Worm (Caenorhabditis elegans): ENCODE measurements around the gene uev-2.
A peak's percentile ranks its signal among the peaks of the same experiment; 100 is the strongest.

uev-2 gene

ce11 chrIII:5573694-5574093, 9.2 kb upstream of the uev-2 start, which contains the start of gene molo-1:
Gene molo-1 (plus strand): TSS chrIII:5573994.
- TF ChIP-seq irx-1 (tag; optimal IDR thresholded peaks at IDR 0.05) (no peak), mef-2 (tag; optimal IDR thresholded peaks at IDR 0.05) (no peak)

ce11 chrIII:5581049-5581448, 1.9 kb upstream of the uev-2 start, which contains the start of gene F56D2.5:
Gene F56D2.5 (minus strand): TSS chrIII:5581419.
- TF ChIP-seq sox-4 (tag; optimal IDR thresholded peaks at IDR 0.05) (no peak), elt-3 (tag; optimal IDR thresholded peaks at IDR 0.05) (no peak), nhr-77 (tag; optimal IDR thresholded peaks at IDR 0.05) (no peak), lsy-2 (tag; optimal IDR thresholded peaks at IDR 0.05) (peak in 1 of 2 experiments; percentile 32), unc-86 (tag; optimal IDR thresholded peaks at IDR 0.05) (no peak), nhr-11 (tag; optimal IDR thresholded peaks at IDR 0.05) (no peak), skn-1 (tag; optimal IDR thresholded peaks at IDR 0.05) (peak; percentile 69), C04F5.9 (tag; optimal IDR thresholded peaks at IDR 0.05) (no peak), xbp-1 (tag; optimal IDR thresholded peaks at IDR 0.05) (no peak), pag-3 (tag; optimal IDR thresholded peaks at IDR 0.05; ENCODE audit: borderline replicate concordance, insufficient read depth) (no peak), alr-1 (tag; optimal IDR thresholded peaks at IDR 0.05; ENCODE audit: borderline replicate concordance) (no peak), efl-1 (optimal IDR thresholded peaks at IDR 0.05) (peak in 1 of 2 experiments; percentile 6), efl-1 (GFP tag; optimal IDR thresholded peaks at IDR 0.05 in 1 of 2) (no peak), lin-13 (GFP tag; optimal IDR thresholded peaks at IDR 0.05) (no peak), unc-98 (GFP tag; IDR thresholded peaks at IDR 0.05) (no peak), egl-27 (tag; optimal IDR thresholded peaks at IDR 0.05) (no peak), ama-1 (optimal IDR thresholded peaks at IDR 0.05) (no peak), zip-4 (GFP tag; optimal IDR thresholded peaks at IDR 0.05) (peak; percentile 90)

- TF ChIP-seq alr-1 (tag; optimal IDR thresholded peaks at IDR 0.05; ENCODE audit: borderline replicate concordance) = no peak
- TF ChIP-seq nhr-85 (tag) = no peak
- no peak for TF ChIP-seq ztf-4 (tag; optimal IDR thresholded peaks at IDR 0.05)
- no peak for TF ChIP-seq efl-1 (optimal IDR thresholded peaks at IDR 0.05)
- no peak for TF ChIP-seq efl-1 (GFP tag; optimal IDR thresholded peaks at IDR 0.05 in 1 of 2)
- no peak for TF ChIP-seq vab-15 (tag; optimal IDR thresholded peaks at IDR 0.05)
- no peak for TF ChIP-seq F16B12.6 (tag; optimal IDR thresholded peaks at IDR 0.05)
- TF ChIP-seq lir-3 (tag; optimal IDR thresholded peaks at IDR 0.05; ENCODE audit: poor library complexity) = no peak
- no peak for TF ChIP-seq aha-1 (tag; optimal IDR thresholded peaks at IDR 0.05)
- TF ChIP-seq skn-1 (tag; optimal IDR thresholded peaks at IDR 0.05) = no peak
- no peak for TF ChIP-seq unc-62 (GFP tag; optimal IDR thresholded peaks at IDR 0.05)
- no peak for TF ChIP-seq elt-2 (tag; optimal IDR thresholded peaks at IDR 0.05)
- no peak for TF ChIP-seq nhr-90 (tag; optimal IDR thresholded peaks at IDR 0.05; ENCODE audit: poor library complexity)
- no peak for TF ChIP-seq lin-35 (GFP tag; optimal IDR thresholded peaks at IDR 0.05)
- TF ChIP-seq lin-39 (tag; optimal IDR thresholded peaks at IDR 0.05) = no peak
- no peak for TF ChIP-seq ceh-88 (GFP tag; IDR thresholded peaks at IDR 0.05)
- TF ChIP-seq fkh-10 (GFP tag; optimal IDR thresholded peaks at IDR 0.05) = no peak
- TF ChIP-seq egl-27 (tag; optimal IDR thresholded peaks at IDR 0.05) = no peak
These were observed 1.7 kb downstream of the uev-2 start, which contains the start of gene F56D2.3 for ce11 chrIII:5584647-5585046. Gene F56D2.3 (plus strand): TSS chrIII:5584947.

ce11 chrIII:5585711-5586110, 2.8 kb downstream of the uev-2 start:
- TF ChIP-seq fkh-8 (tag; optimal IDR thresholded peaks at IDR 0.05) (no peak), efl-1 (optimal IDR thresholded peaks at IDR 0.05) (no peak), efl-1 (GFP tag; optimal IDR thresholded peaks at IDR 0.05 in 1 of 2) (peak in 1 of 2 experiments; percentile 82), zip-4 (GFP tag; optimal IDR thresholded peaks at IDR 0.05) (no peak)

- TF ChIP-seq lsy-2 (tag; optimal IDR thresholded peaks at IDR 0.05) = peak in 1 of 2 experiments; percentile 64
- no peak for TF ChIP-seq tbx-2 (tag; optimal IDR thresholded peaks at IDR 0.05)
- TF ChIP-seq lin-15B (tag; optimal IDR thresholded peaks at IDR 0.05) = peak; percentile 31
- no peak for TF ChIP-seq C34B4.2 (tag; optimal IDR thresholded peaks at IDR 0.05)
- no peak for TF ChIP-seq nhr-19 (GFP tag; conservative IDR thresholded peaks at IDR 0.05)
- TF ChIP-seq lin-13 (GFP tag; optimal IDR thresholded peaks at IDR 0.05) = no peak
- TF ChIP-seq dpl-1 (GFP tag; optimal IDR thresholded peaks at IDR 0.05) = peak; percentile 64 to 87 (median 77)
- no peak for TF ChIP-seq ceh-88 (GFP tag; IDR thresholded peaks at IDR 0.05)
- no peak for TF ChIP-seq rnt-1 (tag; optimal IDR thresholded peaks at IDR 0.05)
- TF ChIP-seq nhr-237 (tag; optimal IDR thresholded peaks at IDR 0.05) = no peak
- TF ChIP-seq efl-1 (optimal IDR thresholded peaks at IDR 0.05) = peak; percentile 18 to 82
- TF ChIP-seq efl-1 (GFP tag; optimal IDR thresholded peaks at IDR 0.05 in 1 of 2) = peak; percentile 86 to 98
- TF ChIP-seq lin-39 (tag; optimal IDR thresholded peaks at IDR 0.05) = no peak
- TF ChIP-seq lin-35 (GFP tag; optimal IDR thresholded peaks at IDR 0.05) = peak; percentile 71 to 91
These were observed 4.0 kb downstream of the uev-2 start, which contains the start of gene F56D2.2 for ce11 chrIII:5586925-5587324. Gene F56D2.2 (plus strand): TSS chrIII:5587263.
